Fruit fly (Drosophila melanogaster) whole organism, embryonic: Measurements from ENCODE around the gene CG10907.

Experiments used
- Atf6 ChIP-seq: fragments of 200-800 bp; sonication (Bioruptor generic); IDR thresholded peaks from 2 replicates; pipeline ENCODE4 v1.3.6; 2022; ENCODE audit warnings: missing biosample characterization, missing genetic modification characterization
- B-H1 ChIP-seq: fragments of 200-800 bp; sonication (Bioruptor generic); IDR thresholded peaks from 3 replicates; pipeline ENCODE4 v1.3.6; 2022; ENCODE audit warnings: missing biosample characterization, missing genetic modification characterization
- B-H2 ChIP-seq: fragments of 200-800 bp; sonication (Bioruptor generic); optimal IDR thresholded peaks from 2 replicates; lab custom pipeline; 2018; ENCODE audit warnings: missing biosample characterization, mild to moderate bottlenecking, missing genetic modification characterization
- CG10209 ChIP-seq: fragments of 200-800 bp; sonication (Bioruptor generic); optimal IDR thresholded peaks from 3 replicates; lab custom pipeline; 2017; ENCODE audit warnings: missing biosample characterization, mild to moderate bottlenecking, missing genetic modification characterization, missing genetic modification reagents
- CG10654 ChIP-seq: fragments of 200-800 bp; sonication (Bioruptor generic); optimal IDR thresholded peaks from 2 replicates; lab custom pipeline; 2016; ENCODE audit warnings: missing biosample characterization, missing genetic modification characterization
- CG10979 ChIP-seq: fragments of 200-800 bp; sonication (Bioruptor generic); optimal IDR thresholded peaks from 2 replicates; lab custom pipeline; 2018; ENCODE audit warnings: missing biosample characterization, mild to moderate bottlenecking, missing genetic modification characterization, moderate library complexity
- CG11247 ChIP-seq: fragments of 200-800 bp; sonication (Bioruptor generic); IDR thresholded peaks from 2 replicates; pipeline ENCODE4 v1.3.6; 2022; ENCODE audit warnings: missing biosample characterization, missing genetic modification characterization
- CG12104 ChIP-seq: fragments of 200-800 bp; sonication (Bioruptor generic); optimal IDR thresholded peaks from 3 replicates; lab custom pipeline; 2016; ENCODE audit warnings: missing biosample characterization, missing genetic modification characterization
- CG12299 ChIP-seq: fragments of 200-800 bp; sonication (Bioruptor generic); optimal IDR thresholded peaks from 2 replicates; lab custom pipeline; 2018; ENCODE audit warnings: missing biosample characterization, mild to moderate bottlenecking, missing genetic modification characterization
- CG13287 ChIP-seq: fragments of 200-800 bp; sonication (Bioruptor generic); IDR thresholded peaks from 2 replicates; pipeline ENCODE4 v1.3.6; 2022; ENCODE audit warnings: missing biosample characterization, missing genetic modification characterization; ENCODE audit not compliant: partially characterized antibody
- CG14860 ChIP-seq: fragments of 200-800 bp; sonication (Bioruptor generic); IDR thresholded peaks from 3 replicates; pipeline ENCODE4 v1.3.6; 2022; ENCODE audit warnings: missing biosample characterization, missing genetic modification characterization; ENCODE audit not compliant: partially characterized antibody
- CG15269 ChIP-seq: fragments of 200-800 bp; sonication (Bioruptor generic); optimal IDR thresholded peaks from 2 replicates; lab custom pipeline; 2018; ENCODE audit warnings: missing biosample characterization, mild to moderate bottlenecking, missing genetic modification characterization, moderate library complexity
- CG17802 ChIP-seq: fragments of 200-800 bp; sonication (Bioruptor generic); optimal IDR thresholded peaks from 2 replicates; lab custom pipeline; 2018; ENCODE audit warnings: missing biosample characterization, mild to moderate bottlenecking, missing genetic modification characterization, moderate library complexity
- CG2199 ChIP-seq: fragments of 200-800 bp; sonication (Bioruptor generic); IDR thresholded peaks from 3 replicates; pipeline ENCODE4 v1.3.6; 2022; ENCODE audit warnings: missing biosample characterization, missing genetic modification characterization
- CG34376 ChIP-seq: fragments of 200-800 bp; sonication (Bioruptor generic); optimal IDR thresholded peaks from 2 replicates; lab custom pipeline; 2018; ENCODE audit warnings: missing biosample characterization, mild to moderate bottlenecking, missing genetic modification characterization
- CG6689 ChIP-seq: fragments of 200-800 bp; sonication (Bioruptor generic); IDR thresholded peaks from 2 replicates; pipeline ENCODE4 v1.3.6; 2022; ENCODE audit warnings: missing biosample characterization, missing genetic modification characterization
- CG7372 ChIP-seq: fragments of 200-800 bp; sonication (Bioruptor generic); IDR thresholded peaks from 2 replicates; pipeline ENCODE4 v1.3.6; 2022; ENCODE audit warnings: missing biosample characterization, missing genetic modification characterization
- CG7928 ChIP-seq: fragments of 200-800 bp; sonication (Bioruptor generic); optimal IDR thresholded peaks from 2 replicates; lab custom pipeline; 2017; ENCODE audit warnings: missing biosample characterization, mild to moderate bottlenecking, missing genetic modification characterization
- CG8388 ChIP-seq: fragments of 200-800 bp; sonication (Bioruptor generic); optimal IDR thresholded peaks from 2 replicates; lab custom pipeline; 2019; ENCODE audit warnings: missing biosample characterization, mild to moderate bottlenecking, missing genetic modification characterization, moderate library complexity
- D19B ChIP-seq: fragments of 200-800 bp; sonication (Bioruptor generic); optimal IDR thresholded peaks from 2 replicates; lab custom pipeline; 2017; ENCODE audit warnings: missing biosample characterization, mild to moderate bottlenecking, missing genetic modification characterization
- Drgx ChIP-seq: fragments of 200-800 bp; sonication (Bioruptor generic); IDR thresholded peaks from 2 replicates; pipeline ENCODE4 v1.3.6; 2022; ENCODE audit warnings: missing biosample characterization, missing genetic modification characterization
- Elba2 ChIP-seq: fragments of 200-800 bp; sonication (Bioruptor generic); optimal IDR thresholded peaks from 3 replicates; lab custom pipeline; 2016; ENCODE audit warnings: missing biosample characterization, missing genetic modification characterization
- HLHmδ ChIP-seq: fragments of 200-800 bp; sonication (Bioruptor generic); optimal IDR thresholded peaks from 2 replicates; lab custom pipeline; 2018; ENCODE audit warnings: missing biosample characterization, mild to moderate bottlenecking, missing genetic modification characterization, moderate library complexity
- Hsf ChIP-seq: fragments of 200-800 bp; sonication (Bioruptor generic); optimal IDR thresholded peaks from 3 replicates; lab custom pipeline; 2016; ENCODE audit warnings: missing biosample characterization, missing genetic modification characterization
- Myb ChIP-seq: fragments of 200-800 bp; sonication (Bioruptor generic); optimal IDR thresholded peaks from 2 replicates; lab custom pipeline; 2016; ENCODE audit warnings: missing biosample characterization, missing genetic modification characterization
- Pdp1 ChIP-seq, 2 experiments: fragments of 200-800 bp; sonication (Bioruptor generic); optimal IDR thresholded peaks; 3 replicates each; lab custom pipeline; 2016; ENCODE audit warnings: missing biosample characterization in 2 of 2, missing genetic modification characterization in 2 of 2, mild to moderate bottlenecking in 1 of 2, moderate library complexity in 1 of 2
- Poxn ChIP-seq: fragments of 200-800 bp; sonication (Bioruptor generic); IDR thresholded peaks from 2 replicates; pipeline ENCODE4 v1.3.6; 2022; ENCODE audit warnings: missing biosample characterization, missing genetic modification characterization
- Rx ChIP-seq: fragments of 200-800 bp; sonication (Bioruptor generic); IDR thresholded peaks from 2 replicates; pipeline ENCODE4 v1.3.6; 2022; ENCODE audit warnings: missing biosample characterization, missing genetic modification characterization
- Sin3A ChIP-seq: fragments of >200 bp; optimal IDR thresholded peaks from 2 replicates; lab custom pipeline; 2018
- ara ChIP-seq: fragments of 200-800 bp; sonication (Bioruptor generic); IDR thresholded peaks from 2 replicates; pipeline ENCODE4 v1.3.6; 2022; ENCODE audit warnings: missing biosample characterization, missing genetic modification characterization
- bab2 ChIP-seq: fragments of 200-800 bp; sonication (Bioruptor generic); optimal IDR thresholded peaks from 2 replicates; lab custom pipeline; 2016; ENCODE audit warnings: missing biosample characterization, missing genetic modification characterization
- cad ChIP-seq: fragments of >200 bp; optimal IDR thresholded peaks from 2 replicates; lab custom pipeline; 2017; ENCODE audit warnings: missing biosample characterization, missing genetic modification characterization
- cg ChIP-seq: fragments of 200-800 bp; sonication (Bioruptor generic); optimal IDR thresholded peaks from 3 replicates; lab custom pipeline; 2019; ENCODE audit warnings: missing biosample characterization, mild to moderate bottlenecking, missing genetic modification characterization, moderate library complexity
- cwo ChIP-seq: fragments of 200-800 bp; sonication (Bioruptor generic); optimal IDR thresholded peaks from 3 replicates; lab custom pipeline; 2017; ENCODE audit warnings: missing biosample characterization, missing genetic modification characterization, mild to moderate bottlenecking, moderate library complexity, missing genetic modification reagents
- dmrt11E ChIP-seq: fragments of 200-800 bp; sonication (Bioruptor generic); optimal IDR thresholded peaks from 3 replicates; lab custom pipeline; 2018; ENCODE audit warnings: missing biosample characterization, mild to moderate bottlenecking, missing genetic modification characterization, moderate library complexity
- dpn ChIP-seq, 2 experiments: fragments of 200-800 bp; sonication (Bioruptor generic); optimal IDR thresholded peaks; 3 replicates each; lab custom pipeline; 2016; ENCODE audit warnings: missing biosample characterization in 2 of 2, missing genetic modification characterization in 2 of 2
- exex ChIP-seq: fragments of 200-800 bp; sonication (Bioruptor generic); optimal IDR thresholded peaks from 4 replicates; lab custom pipeline; 2018; ENCODE audit warnings: missing biosample characterization, mild to moderate bottlenecking, missing genetic modification characterization, moderate library complexity
- h ChIP-seq: fragments of >200 bp; optimal IDR thresholded peaks from 2 replicates; lab custom pipeline; 2017
- hkb ChIP-seq, 2 experiments: fragments of 200-800 bp in 1 of 2; fragments of >200 bp in 1 of 2; sonication (Bioruptor generic) in 1 of 2; IDR thresholded peaks in 1 of 2; optimal IDR thresholded peaks in 1 of 2; 2 replicates each; pipeline versions ENCODE4 v1.3.6 to Lab custom; 2017 to 2022; ENCODE audit warnings: missing biosample characterization in 1 of 2, missing genetic modification characterization in 1 of 2
- lilli ChIP-seq: fragments of 200-800 bp; sonication (Bioruptor generic); optimal IDR thresholded peaks from 3 replicates; lab custom pipeline; 2016; ENCODE audit warnings: missing biosample characterization, missing genetic modification characterization
- pita ChIP-seq: fragments of 200-800 bp; sonication (Bioruptor generic); optimal IDR thresholded peaks from 2 replicates; lab custom pipeline; 2017; ENCODE audit warnings: missing biosample characterization, mild to moderate bottlenecking, missing genetic modification characterization
- pnt ChIP-seq: fragments of 200-800 bp; sonication (Bioruptor generic); optimal IDR thresholded peaks from 3 replicates; lab custom pipeline; 2016; ENCODE audit warnings: missing biosample characterization, missing genetic modification characterization
- repo ChIP-seq: fragments of 200-800 bp; sonication (Bioruptor generic); optimal IDR thresholded peaks from 2 replicates; lab custom pipeline; 2016; ENCODE audit warnings: missing biosample characterization, missing genetic modification characterization
- salm ChIP-seq: fragments of 200-800 bp; sonication (Bioruptor generic); optimal IDR thresholded peaks from 2 replicates; lab custom pipeline; 2018; ENCODE audit warnings: missing biosample characterization, mild to moderate bottlenecking, missing genetic modification characterization
- seq ChIP-seq: fragments of 200-800 bp; sonication (Bioruptor generic); IDR thresholded peaks from 2 replicates; pipeline ENCODE4 v1.3.6; 2022; ENCODE audit warnings: missing biosample characterization, missing genetic modification characterization
- tup ChIP-seq: fragments of 200-800 bp; sonication (Bioruptor generic); optimal IDR thresholded peaks from 2 replicates; lab custom pipeline; 2016; ENCODE audit warnings: missing biosample characterization, mild to moderate bottlenecking, missing genetic modification characterization, moderate library complexity
- tx ChIP-seq: fragments of 200-800 bp; sonication (Bioruptor generic); optimal IDR thresholded peaks from 2 replicates; lab custom pipeline; 2016; ENCODE audit warnings: missing biosample characterization, missing genetic modification characterization
- unc-4 ChIP-seq: fragments of 200-800 bp; sonication (Bioruptor generic); IDR thresholded peaks from 2 replicates; pipeline ENCODE4 v1.3.6; 2022; ENCODE audit warnings: missing biosample characterization, missing genetic modification characterization; ENCODE audit not compliant: partially characterized antibody
- vnd ChIP-seq: fragments of 200-800 bp; sonication (Bioruptor generic); IDR thresholded peaks from 3 replicates; pipeline ENCODE4 v1.3.6; 2022; ENCODE audit warnings: missing biosample characterization, missing genetic modification characterization; ENCODE audit not compliant: partially characterized antibody
- zfh2 ChIP-seq: fragments of 200-800 bp; sonication (Bioruptor generic); optimal IDR thresholded peaks from 2 replicates; lab custom pipeline; 2016; ENCODE audit warnings: missing biosample characterization, missing genetic modification characterization

Gene CG10907

DNA sequence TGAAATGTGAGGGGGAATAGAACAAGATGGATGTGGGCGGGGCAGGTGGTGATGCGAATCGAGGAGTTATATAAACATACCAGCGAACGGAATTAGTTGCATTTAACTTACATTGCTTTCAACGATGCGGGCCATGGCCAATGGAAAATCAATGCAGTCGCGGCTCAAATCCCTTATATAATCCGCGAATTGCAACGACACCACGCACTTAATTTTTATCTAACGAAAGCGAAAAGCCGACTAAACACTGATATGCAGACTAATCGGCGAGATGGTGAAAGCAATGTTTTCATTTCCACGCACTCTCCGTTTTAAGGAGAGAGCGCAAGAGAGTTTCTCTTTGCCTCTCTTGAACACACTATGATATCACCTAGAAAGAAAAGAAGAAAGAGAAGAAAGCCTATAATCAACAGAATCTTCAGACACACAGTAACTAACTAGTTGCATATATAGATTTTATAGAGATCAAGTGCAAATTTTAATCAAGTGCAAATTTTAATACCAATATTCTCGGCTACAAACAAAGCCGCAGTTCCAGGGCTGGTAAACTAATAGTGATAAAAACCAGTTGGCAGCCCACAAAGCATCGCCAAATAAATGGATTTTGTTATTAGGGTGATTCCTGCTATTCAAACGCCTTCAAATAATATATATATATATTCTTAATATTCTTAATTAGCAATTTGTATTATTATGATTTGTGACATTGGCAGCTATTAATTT is 28.6 kb downstream of the CG10907 start, which contains the start of the genes CG11597 and CG5946 (continued):
- TF ChIP-seq Rx (GFP tag; lab: Robert Waterston, UW) (no peak), B-H2 (GFP tag; lab: Kevin White, UChicago) (no peak), unc-4 (GFP tag; lab: Robert Waterston, UW) (no peak; the same call in none of the 2 replicates), seq (GFP tag; lab: Robert Waterston, UW) (no peak), Poxn (no peak), exex (tag; lab: Kevin White, UChicago) (no peak), CG12299 (tag; lab: Kevin White, UChicago) (no peak), Myb (GFP tag; lab: Kevin White, UChicago) (no peak), CG6689 (GFP tag; lab: Robert Waterston, UW) (no peak), pita (GFP tag; lab: Kevin White, UChicago) (no peak), repo (GFP tag; lab: Kevin White, UChicago) (no peak), Elba2 (GFP tag; lab: Kevin White, UChicago) (no peak), h (no peak), CG10979 (tag; lab: Kevin White, UChicago) (no peak), CG17802 (no peak), cwo (GFP tag; lab: Kevin White, UChicago) (no peak), salm (no peak), zfh2 (GFP tag; lab: Kevin White, UChicago) (no peak), CG14860 (GFP tag; lab: Robert Waterston, UW) (no peak), CG15269 (tag; lab: Kevin White, UChicago) (no peak), lilli (no peak), vnd (GFP tag; lab: Robert Waterston, UW) (no peak; the same call in 2 of the 3 replicates), HLHmδ (GFP tag; lab: Kevin White, UChicago) (no peak), bab2 (GFP tag; lab: Kevin White, UChicago) (no peak), cad (no peak), cg (no peak), pnt (no peak), CG34376 (peak; percentile 6), tx (GFP tag; lab: Kevin White, UChicago) (no peak), Drgx (GFP tag; lab: Robert Waterston, UW) (no peak), CG7372 (no peak), CG7928 (GFP tag; lab: Kevin White, UChicago) (peak; percentile 87), hkb (optimal IDR thresholded peaks at IDR 0.05; lab: Kevin White, UChicago) (no peak), hkb (GFP tag; IDR thresholded peaks at IDR 0.05; lab: Robert Waterston, UW) (no peak), ara (GFP tag; lab: Robert Waterston, UW) (no peak), CG8388 (no peak), CG2199 (GFP tag; lab: Robert Waterston, UW) (no peak), dpn (GFP tag; optimal IDR thresholded peaks at IDR 0.05; lab: Kevin White, UChicago) (no peak), tup (GFP tag; lab: Kevin White, UChicago) (no peak), Pdp1 (GFP tag; optimal IDR thresholded peaks at IDR 0.05; lab: Kevin White, UChicago) (peak in 1 of 2 experiments; percentile 97), dmrt11E (tag; lab: Kevin White, UChicago) (no peak), Hsf (GFP tag; lab: Kevin White, UChicago) (no peak), Sin3A (lab: Kevin White, UChicago) (peak; percentile 3), CG10209 (GFP tag; lab: Kevin White, UChicago) (no peak), B-H1 (GFP tag; lab: Robert Waterston, UW) (no peak), CG13287 (GFP tag; lab: Robert Waterston, UW) (peak; percentile 32), D19B (GFP tag; lab: Kevin White, UChicago) (no peak), Atf6 (no peak), CG10654 (no peak), CG12104 (GFP tag; lab: Kevin White, UChicago) (no peak), CG11247 (GFP tag; lab: Robert Waterston, UW) (no peak)
